Fruit fly (Drosophila melanogaster) ovary, adult (tissue): ENCODE measurements around the gene CG13008.
A peak's percentile ranks its signal among the peaks of the same experiment; 100 is the strongest.

Experiments
- CG17801 ChIP-seq: fragments of 200-800 bp; optimal IDR thresholded peaks from 2 replicates; lab custom pipeline; 2019; ENCODE audit warnings: missing biosample characterization, mild to moderate bottlenecking, missing genetic modification characterization, moderate library complexity; ENCODE audit not compliant: partially characterized antibody

Gene CG13008

DNA sequence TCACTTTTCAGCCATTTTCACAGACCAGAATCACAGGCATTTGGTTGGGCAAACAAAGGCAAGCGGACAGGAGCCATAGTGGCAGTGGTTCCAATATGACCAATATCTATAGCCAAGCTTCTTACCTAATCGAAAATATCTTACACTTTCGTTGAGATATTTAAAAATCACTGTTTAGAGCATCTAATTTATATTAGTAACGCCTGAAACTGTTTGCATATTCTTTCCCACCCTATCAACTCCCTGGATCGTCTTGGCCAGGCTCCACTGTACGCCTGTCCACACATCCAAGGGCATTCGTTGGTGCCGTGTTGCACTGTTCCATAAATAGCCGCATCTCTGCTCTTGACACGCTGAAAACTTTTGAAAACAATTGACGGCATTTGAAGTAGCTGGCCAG, 20.6 kb upstream of the CG13008 start:
- TF ChIP-seq CG17801: no peak

dm6 chrX:16691440-16691839, 19.7 kb upstream of the CG13008 start:
- peak; percentile 49 for TF ChIP-seq CG17801

dm6 chrX:16692325-16692724, 18.8 kb upstream of the CG13008 start:
- no peak for TF ChIP-seq CG17801

dm6 chrX:16693805-16694387, 17.2 kb upstream of the CG13008 start:
- no peak for TF ChIP-seq CG17801

- TF ChIP-seq CG17801: no peak
Observed at dm6 chrX:16694477-16694876, 16.6 kb upstream of the CG13008 start.

dm6 chrX:16694959-16695358, 16.1 kb upstream of the CG13008 start, which contains the start of gene Septin4:
Gene Septin4, minus strand, starts transcription at chrX:16695173.
- no peak for TF ChIP-seq CG17801

DNA sequence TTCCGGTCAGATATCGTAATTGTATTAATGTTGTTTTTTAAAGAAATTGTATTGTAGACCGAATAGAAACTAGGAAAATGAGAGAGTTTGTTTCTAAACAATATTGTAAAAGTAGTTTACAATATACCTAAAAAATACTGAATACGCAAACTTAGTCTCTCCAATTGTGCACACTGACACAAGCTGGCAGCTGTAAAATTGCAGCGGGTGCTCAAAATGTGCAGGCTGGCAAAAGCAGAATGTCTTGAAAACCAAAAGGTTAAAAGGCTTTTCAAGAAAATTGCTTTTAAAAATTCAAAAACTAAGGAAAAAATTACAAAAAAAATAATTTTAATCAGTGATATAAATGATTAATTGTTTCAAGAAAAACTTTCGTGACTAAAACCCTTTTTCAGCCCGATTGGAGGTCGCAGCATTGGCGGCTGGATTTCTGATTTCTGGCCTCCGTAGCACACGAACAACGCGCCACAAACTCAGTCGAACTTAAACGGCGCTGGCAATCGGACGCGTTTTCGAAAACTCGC, 15.4 kb upstream of the CG13008 start, which contains the start of gene CG4678:
TSS of gene CG4678 (plus strand) at position 474 of the 524 bp plus-strand sequence.
- TF ChIP-seq CG17801: no peak

DNA sequence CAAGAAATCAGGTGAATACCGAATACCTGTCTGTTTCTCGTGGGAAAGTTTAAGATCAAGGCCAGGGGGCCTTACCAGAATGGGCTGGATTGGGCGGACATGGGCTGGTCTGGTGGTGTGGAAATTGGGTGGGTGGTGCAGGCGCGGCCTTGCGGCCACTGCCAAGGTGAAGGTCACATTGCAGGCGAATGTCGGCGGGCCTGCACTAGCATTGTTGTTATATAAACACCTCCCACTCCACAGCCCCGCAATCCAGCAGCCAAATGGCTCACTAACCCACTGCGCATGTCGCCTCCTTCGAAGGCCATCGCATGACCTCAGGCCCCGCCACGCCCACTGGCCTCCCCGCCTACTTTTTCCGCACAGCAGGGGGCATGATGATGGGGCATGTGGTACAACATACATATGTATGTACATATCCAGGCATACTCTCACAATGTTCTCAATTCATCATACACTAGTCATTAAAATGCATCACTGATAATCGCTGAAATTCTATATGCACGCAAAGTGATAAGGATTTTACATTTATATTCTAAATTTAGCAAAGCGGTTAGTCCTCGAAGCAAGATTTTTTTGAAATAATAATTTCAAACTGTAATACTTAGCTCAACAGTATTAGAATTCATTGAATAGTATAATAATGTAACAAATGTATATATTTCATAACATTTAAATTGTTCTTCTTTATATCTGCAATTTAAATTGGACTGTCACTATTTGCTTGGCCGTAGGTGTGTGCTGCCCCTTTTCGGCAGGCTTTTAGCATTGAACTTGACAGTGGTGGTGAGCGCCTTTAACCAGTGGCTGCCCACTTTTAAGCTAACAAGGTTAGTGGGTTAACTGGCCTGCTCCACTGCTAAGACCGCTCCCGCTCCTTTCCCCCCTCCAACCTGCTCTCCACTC, 14.2 kb upstream of the CG13008 start:
- TF ChIP-seq CG17801: no peak

dm6 chrX:16697882-16698571, 13.1 kb upstream of the CG13008 start:
- TF ChIP-seq CG17801: no peak

DNA sequence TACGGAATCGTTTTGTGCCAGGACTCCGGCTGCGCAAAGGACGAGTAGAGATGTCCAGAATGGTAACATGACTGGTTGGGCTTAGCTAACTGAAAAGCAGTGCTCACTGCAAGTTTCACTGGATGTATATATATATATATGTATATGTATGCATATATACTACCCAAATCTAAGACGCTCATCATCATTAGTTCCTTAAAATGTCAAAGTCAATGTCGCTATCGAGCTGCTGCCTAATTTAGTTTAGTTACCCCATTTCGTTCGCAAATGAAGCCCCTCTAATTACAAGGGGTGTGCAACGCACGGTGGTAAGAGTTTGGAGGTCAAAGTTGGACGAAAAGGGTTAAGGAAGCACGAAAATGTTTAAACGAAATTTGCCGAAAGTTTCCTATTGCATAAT, 11.0 kb upstream of the CG13008 start, which contains the start of gene CG9676:
TSS of gene CG9676 (minus strand) at position 101 of the 400 bp plus-strand sequence.
- TF ChIP-seq CG17801: no peak

DNA sequence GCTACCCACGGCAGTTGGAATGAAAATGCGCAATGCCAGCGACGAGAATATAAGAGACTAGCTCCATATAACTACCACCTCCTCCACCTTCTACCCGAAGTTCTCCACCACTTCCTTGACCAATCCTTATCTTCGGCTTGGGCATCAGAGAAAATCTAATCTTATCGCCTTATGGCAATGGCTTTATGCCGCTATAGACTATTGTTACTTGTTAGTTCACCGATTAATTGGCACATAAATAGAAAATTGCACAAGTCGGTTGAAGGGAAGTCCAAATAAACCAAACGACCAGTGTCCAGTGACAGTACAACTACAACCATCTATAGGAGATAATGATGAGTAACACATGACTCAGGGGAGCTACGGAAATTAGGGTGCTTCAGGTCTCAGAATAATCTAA, 9.2 kb upstream of the CG13008 start, which contains the start of gene sphe:
TSS of gene sphe (minus strand) at position 32 of the 400 bp plus-strand sequence.
- no peak for TF ChIP-seq CG17801

- no peak for TF ChIP-seq CG17801
Observed at dm6 chrX:16703747-16704146, 7.4 kb upstream of the CG13008 start, which contains the start of the genes CG9673 and CG4653. Gene CG9673, minus strand, starts transcription at chrX:16703884. Gene CG4653, plus strand, starts transcription at chrX:16704081.

DNA sequence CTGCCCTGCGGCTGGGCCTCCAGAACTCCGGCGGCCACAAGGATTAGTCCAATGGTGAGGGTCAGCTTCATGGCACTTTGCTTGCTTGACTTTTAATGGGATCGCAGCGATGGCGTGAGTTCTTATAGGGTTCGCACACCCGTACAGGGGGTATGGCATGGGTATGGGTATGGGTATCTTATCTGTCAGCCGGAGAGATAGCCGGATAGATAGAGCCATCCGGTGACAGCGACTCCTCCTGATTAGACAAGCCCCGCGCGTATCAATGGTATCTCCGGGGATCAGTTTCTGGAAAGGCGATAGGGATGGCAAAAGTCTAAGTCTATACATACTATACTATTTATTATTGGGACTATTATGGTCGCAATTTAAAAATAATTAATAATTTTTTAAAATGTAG, 4.3 kb upstream of the CG13008 start, which contains the start of gene CG9672:
TSS of gene CG9672 (minus strand) at position 101 of the 400 bp plus-strand sequence.
- no peak for TF ChIP-seq CG17801

DNA sequence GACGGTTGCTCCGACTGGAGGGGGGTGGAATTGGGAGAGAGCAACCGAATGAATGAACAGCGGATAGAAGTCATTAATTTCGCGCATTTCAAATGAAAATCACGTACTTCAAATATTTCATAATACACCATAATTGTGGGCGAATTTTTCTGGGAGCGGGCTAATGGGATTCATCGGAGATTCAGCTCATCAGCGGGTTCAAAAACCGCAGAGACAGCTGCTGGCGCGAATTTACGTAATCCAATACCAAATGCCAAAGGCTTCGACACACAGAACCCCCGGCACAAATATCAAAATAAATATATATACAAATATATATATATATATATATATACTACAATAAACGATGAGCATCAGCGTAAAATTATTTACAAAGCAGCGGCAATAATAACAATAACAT, 5.5 kb downstream of the CG13008 start:
- no peak for TF ChIP-seq CG17801

DNA sequence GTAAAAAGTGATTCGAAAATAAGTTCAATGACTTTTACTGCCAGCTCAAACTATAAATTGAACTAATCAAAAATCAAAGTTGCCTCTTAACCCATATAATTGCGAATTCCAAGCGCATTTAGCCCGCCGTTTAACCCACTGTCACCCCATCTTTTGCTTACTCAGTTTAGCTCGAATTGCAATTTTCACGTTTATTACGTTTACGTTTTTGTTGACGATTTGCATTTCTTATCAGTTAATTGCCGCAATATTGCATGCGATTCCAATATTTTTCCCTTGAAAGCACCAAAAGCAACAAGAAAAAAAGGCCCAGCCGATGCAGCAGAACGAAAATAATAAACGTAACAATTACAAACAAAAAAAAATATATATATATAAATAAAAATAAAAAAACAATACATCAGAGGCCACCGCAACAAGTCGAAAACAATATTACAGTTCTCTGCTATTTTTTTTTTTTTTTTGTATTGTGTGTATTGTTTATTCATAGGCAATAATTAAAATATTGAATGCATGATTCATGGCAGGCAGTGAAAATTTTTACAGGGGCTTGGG, 7.1 kb downstream of the CG13008 start:
- TF ChIP-seq CG17801: peak; percentile 70

dm6 chrX:16721168-16721567, 10.1 kb downstream of the CG13008 start, which contains the start of the genes CG32572 and CG34325:
Gene CG32572, plus strand, starts transcription at chrX:16721183.
Gene CG34325, minus strand, starts transcription at chrX:16721411.
- TF ChIP-seq CG17801: peak; percentile 9
